Fruit fly (Drosophila melanogaster): ENCODE results near the gene CG8677.

Gene CG8677

DNA sequence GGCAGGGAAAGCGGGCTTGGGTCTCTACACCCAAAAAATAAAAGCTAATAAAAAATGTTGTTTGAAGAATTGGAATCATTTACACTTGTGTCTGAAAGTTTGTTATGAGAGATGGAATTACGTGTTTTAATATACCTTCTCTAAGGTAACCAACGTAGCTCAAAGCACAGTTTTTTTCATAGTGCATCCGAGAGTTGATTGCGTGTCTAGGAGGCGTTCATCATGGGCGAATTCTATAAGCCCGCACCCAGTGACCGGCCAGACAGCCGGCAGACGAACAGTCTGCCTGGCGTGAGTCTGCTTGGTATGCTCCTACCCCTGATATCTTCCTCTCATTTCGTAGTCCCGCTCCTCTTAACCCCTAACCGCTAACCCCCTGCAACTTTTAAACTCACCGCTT, 33.4 kb upstream of the CG8677 start:
- no peak for TF ChIP-seq rgr (GFP tag; optimal IDR thresholded peaks at IDR 0.05)
- no peak for TF ChIP-seq Dfd (GFP tag; optimal IDR thresholded peaks at IDR 0.05)
- no peak for TF ChIP-seq foxo (GFP tag; optimal IDR thresholded peaks at IDR 0.05)
- no peak for TF ChIP-seq lola (GFP tag; optimal IDR thresholded peaks at IDR 0.05)
- no peak for TF ChIP-seq OdsH (GFP tag; optimal IDR thresholded peaks at IDR 0.05)
- TF ChIP-seq dmrt93B (GFP tag; optimal IDR thresholded peaks at IDR 0.05), result no peak
- no peak for TF ChIP-seq CG32264 (GFP tag; optimal IDR thresholded peaks at IDR 0.05)
- no peak for TF ChIP-seq Rel (GFP tag; optimal IDR thresholded peaks at IDR 0.05)
- TF ChIP-seq Rel (tag; optimal IDR thresholded peaks at IDR 0.05), result no peak
- no peak for TF ChIP-seq CrebA (GFP tag; optimal IDR thresholded peaks at IDR 0.05; ENCODE audit: borderline replicate concordance)
- no peak for TF ChIP-seq N (GFP tag; optimal IDR thresholded peaks at IDR 0.05)
- TF ChIP-seq Hnf4 (GFP tag; optimal IDR thresholded peaks at IDR 0.05), result no peak
- no peak for TF ChIP-seq woc (GFP tag; optimal IDR thresholded peaks at IDR 0.05)
- TF ChIP-seq Mio (GFP tag; optimal IDR thresholded peaks at IDR 0.05), result no peak
- TF ChIP-seq brk (GFP tag; optimal IDR thresholded peaks at IDR 0.05), result no peak
- no peak for TF ChIP-seq HLH106 (tag; optimal IDR thresholded peaks at IDR 0.05)
- TF ChIP-seq Vsx2 (GFP tag; optimal IDR thresholded peaks at IDR 0.05; ENCODE audit: partially characterized antibody), result no peak
- TF ChIP-seq CG9705 (GFP tag; optimal IDR thresholded peaks at IDR 0.05), result no peak
- no peak for TF ChIP-seq sage (GFP tag; optimal IDR thresholded peaks at IDR 0.05)
- TF ChIP-seq dl (GFP tag; optimal IDR thresholded peaks at IDR 0.05; ENCODE audit: insufficient read depth in 1 of 2, partially characterized antibody in 2 of 2), result no peak

DNA sequence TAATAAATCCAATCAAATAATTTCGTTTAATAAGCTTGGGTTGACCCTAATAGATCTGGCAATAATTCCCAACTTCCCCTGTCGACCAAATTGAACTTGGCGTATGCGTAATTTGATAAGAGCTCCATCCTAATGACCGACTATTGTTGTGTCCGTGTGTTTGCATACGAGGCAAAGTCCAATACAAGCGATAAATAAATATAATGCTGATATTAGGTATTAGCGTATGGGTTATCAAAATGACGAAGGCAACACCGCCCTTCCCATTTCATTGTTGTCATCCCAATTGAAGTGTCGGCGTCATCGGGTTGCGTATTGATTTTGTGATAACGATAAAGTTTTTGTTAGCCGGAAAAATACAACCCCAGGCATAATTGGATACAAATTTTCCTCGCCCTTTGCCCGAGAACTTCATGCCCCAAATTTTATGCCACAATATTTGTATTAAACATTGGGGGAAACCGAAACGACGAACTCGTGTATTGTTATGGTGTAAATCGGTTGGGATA, 31.8 kb upstream of the CG8677 start:
- TF ChIP-seq Mio (GFP tag; optimal IDR thresholded peaks at IDR 0.05) (no peak), HLH106 (tag; optimal IDR thresholded peaks at IDR 0.05) (no peak), Hr83 (GFP tag; optimal IDR thresholded peaks at IDR 0.05; ENCODE audit: poor library complexity, severe bottlenecking) (no peak), OdsH (GFP tag; optimal IDR thresholded peaks at IDR 0.05) (no peak), sage (GFP tag; optimal IDR thresholded peaks at IDR 0.05) (no peak), Jra (GFP tag; optimal IDR thresholded peaks at IDR 0.05) (no peak), Rel (GFP tag; optimal IDR thresholded peaks at IDR 0.05) (no peak), Rel (tag; optimal IDR thresholded peaks at IDR 0.05) (no peak), CG9705 (GFP tag; optimal IDR thresholded peaks at IDR 0.05) (no peak), foxo (GFP tag; optimal IDR thresholded peaks at IDR 0.05) (no peak), Dfd (GFP tag; optimal IDR thresholded peaks at IDR 0.05) (no peak), jim (GFP tag; optimal IDR thresholded peaks at IDR 0.05) (no peak), usp (GFP tag; optimal IDR thresholded peaks at IDR 0.05) (no peak), Myc (optimal IDR thresholded peaks at IDR 0.05) (no peak), dmrt93B (GFP tag; optimal IDR thresholded peaks at IDR 0.05) (no peak), GATAd (GFP tag; optimal IDR thresholded peaks at IDR 0.05) (no peak), woc (GFP tag; optimal IDR thresholded peaks at IDR 0.05) (no peak), rgr (GFP tag; optimal IDR thresholded peaks at IDR 0.05) (no peak)

DNA sequence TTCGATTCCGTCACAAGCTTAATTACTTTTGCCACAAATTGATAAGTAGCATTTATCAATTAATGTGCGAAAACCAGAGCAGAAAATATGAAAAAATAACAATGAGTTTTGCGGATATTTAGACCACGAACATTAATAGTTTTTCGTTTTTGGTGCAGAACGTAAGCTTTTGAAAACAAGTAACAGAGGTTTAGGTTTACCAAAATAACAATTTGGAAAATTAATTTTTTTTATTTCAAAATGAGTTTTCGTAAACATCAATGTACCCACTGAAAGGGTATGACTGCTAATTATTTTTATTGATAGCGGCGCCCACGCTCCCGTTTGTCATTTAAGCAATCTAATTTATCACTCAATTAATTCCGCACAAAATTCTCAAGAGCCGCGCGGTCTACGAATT, 25.8 kb upstream of the CG8677 start:
- TF ChIP-seq foxo (GFP tag; optimal IDR thresholded peaks at IDR 0.05) (peak in 1 of 2 experiments; percentile 12), h (GFP tag; optimal IDR thresholded peaks at IDR 0.05) (peak; percentile 14), ey (GFP tag; optimal IDR thresholded peaks at IDR 0.05) (peak; percentile 9), dmrt93B (GFP tag; optimal IDR thresholded peaks at IDR 0.05) (no peak), rgr (GFP tag; optimal IDR thresholded peaks at IDR 0.05) (peak; percentile 4), pan (optimal IDR thresholded peaks at IDR 0.05) (no peak), Jra (GFP tag; optimal IDR thresholded peaks at IDR 0.05) (no peak), lola (GFP tag; optimal IDR thresholded peaks at IDR 0.05) (no peak)

DNA sequence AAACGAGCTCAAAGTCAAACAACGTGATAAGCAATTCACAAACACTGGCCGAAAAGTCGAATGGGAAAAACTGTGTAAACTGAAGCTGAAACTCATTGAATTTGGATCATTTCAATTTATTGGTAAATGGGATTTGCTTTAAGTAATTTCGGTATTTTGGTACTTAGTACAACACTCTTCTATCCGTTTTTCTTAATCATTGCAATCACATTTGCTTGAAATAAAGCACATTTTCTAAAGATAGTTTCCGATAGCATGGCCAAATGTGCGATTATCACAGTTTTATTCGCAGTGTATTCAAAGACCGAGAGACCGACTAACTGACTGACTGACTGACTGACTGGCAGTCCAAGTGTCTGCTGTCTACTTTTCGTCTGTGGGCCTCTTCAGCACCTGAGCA, 24.6 kb upstream of the CG8677 start:
- no peak for TF ChIP-seq Dfd (GFP tag; optimal IDR thresholded peaks at IDR 0.05)
- TF ChIP-seq h (GFP tag; optimal IDR thresholded peaks at IDR 0.05), result peak; percentile 39
- TF ChIP-seq HLH106 (tag; optimal IDR thresholded peaks at IDR 0.05), result peak; percentile 28
- TF ChIP-seq fru (GFP tag; optimal IDR thresholded peaks at IDR 0.05), result peak; percentile 46
- TF ChIP-seq Myc (optimal IDR thresholded peaks at IDR 0.05), result no peak
- no peak for TF ChIP-seq brk (GFP tag; optimal IDR thresholded peaks at IDR 0.05)
- TF ChIP-seq Hr83 (GFP tag; optimal IDR thresholded peaks at IDR 0.05; ENCODE audit: poor library complexity, severe bottlenecking), result no peak
- TF ChIP-seq sage (GFP tag; optimal IDR thresholded peaks at IDR 0.05), result no peak
- TF ChIP-seq CG32264 (GFP tag; optimal IDR thresholded peaks at IDR 0.05), result no peak
- no peak for TF ChIP-seq rgr (GFP tag; optimal IDR thresholded peaks at IDR 0.05)
- no peak for TF ChIP-seq usp (GFP tag; optimal IDR thresholded peaks at IDR 0.05)
- no peak for TF ChIP-seq Hr78 (GFP tag; optimal IDR thresholded peaks at IDR 0.05)
- no peak for TF ChIP-seq tai (GFP tag; optimal IDR thresholded peaks at IDR 0.05)
- no peak for TF ChIP-seq CrebA (GFP tag; optimal IDR thresholded peaks at IDR 0.05; ENCODE audit: borderline replicate concordance)
- TF ChIP-seq Mio (GFP tag; optimal IDR thresholded peaks at IDR 0.05), result no peak
- peak in 1 of 2 experiments; percentile 8 for TF ChIP-seq foxo (GFP tag; optimal IDR thresholded peaks at IDR 0.05)
